Fruit fly (Drosophila melanogaster) whole organism, embryonic: ENCODE data around the gene CG43401.

Experiments used
- BEAF-32 ChIP-seq: fragments of 200-800 bp; sonication (Bioruptor generic); optimal IDR thresholded peaks from 3 replicates; lab custom pipeline; 2017; ENCODE audit warnings: missing biosample characterization, missing genetic modification characterization, mild to moderate bottlenecking, moderate library complexity, missing genetic modification reagents
- BtbVII ChIP-seq: fragments of 200-800 bp; sonication (Bioruptor generic); optimal IDR thresholded peaks from 3 replicates; lab custom pipeline; 2017; ENCODE audit warnings: missing biosample characterization, mild to moderate bottlenecking, missing genetic modification characterization
- CG10462 ChIP-seq: fragments of 200-800 bp; sonication (Bioruptor generic); optimal IDR thresholded peaks from 2 replicates; lab custom pipeline; 2016; ENCODE audit warnings: missing biosample characterization, missing genetic modification characterization
- CG11695 ChIP-seq: fragments of 200-800 bp; sonication (Bioruptor generic); IDR thresholded peaks from 3 replicates; pipeline ENCODE4 v1.3.6; 2022; ENCODE audit warnings: missing biosample characterization, missing genetic modification characterization
- CG12155 ChIP-seq: fragments of 200-800 bp; sonication (Bioruptor generic); optimal IDR thresholded peaks from 3 replicates; lab custom pipeline; 2016; ENCODE audit warnings: missing biosample characterization, missing genetic modification characterization
- CG12659 ChIP-seq: fragments of 200-800 bp; sonication (Bioruptor generic); optimal IDR thresholded peaks from 3 replicates; lab custom pipeline; 2017; ENCODE audit warnings: mild to moderate bottlenecking, missing biosample characterization, missing genetic modification reagents, missing genetic modification characterization
- CG13296 ChIP-seq: fragments of 200-800 bp; sonication (Bioruptor generic); optimal IDR thresholded peaks from 3 replicates; lab custom pipeline; 2018; ENCODE audit warnings: missing biosample characterization, mild to moderate bottlenecking, missing genetic modification characterization
- CG13424 ChIP-seq: fragments of 200-800 bp; sonication (Bioruptor generic); optimal IDR thresholded peaks from 2 replicates; lab custom pipeline; 2019; ENCODE audit warnings: missing biosample characterization, mild to moderate bottlenecking, missing genetic modification characterization, moderate library complexity
- CG14441 ChIP-seq: fragments of 200-800 bp; sonication (Bioruptor generic); IDR thresholded peaks from 2 replicates; pipeline ENCODE4 v1.3.6; 2022; ENCODE audit warnings: missing biosample characterization, missing genetic modification characterization
- CG1647 ChIP-seq: fragments of 200-800 bp; sonication (Bioruptor generic); optimal IDR thresholded peaks from 3 replicates; lab custom pipeline; 2016; ENCODE audit warnings: missing biosample characterization, missing genetic modification characterization
- CG16779 ChIP-seq: fragments of 200-800 bp; sonication (Bioruptor generic); IDR thresholded peaks from 2 replicates; pipeline ENCODE4 v1.3.6; 2022; ENCODE audit warnings: missing biosample characterization, missing genetic modification characterization
- CG17328 ChIP-seq: fragments of 200-800 bp; sonication (Bioruptor generic); IDR thresholded peaks from 2 replicates; pipeline ENCODE4 v1.3.6; 2022; ENCODE audit warnings: missing biosample characterization, missing genetic modification characterization
- CG17361 ChIP-seq: fragments of 200-800 bp; sonication (Bioruptor generic); IDR thresholded peaks from 3 replicates; pipeline ENCODE4 v1.3.6; 2022; ENCODE audit warnings: missing biosample characterization, missing genetic modification characterization
- CG18262 ChIP-seq: fragments of 200-800 bp; optimal IDR thresholded peaks from 3 replicates; lab custom pipeline; 2019; ENCODE audit warnings: missing biosample characterization, mild to moderate bottlenecking, missing genetic modification characterization, moderate library complexity
- CG2678 ChIP-seq: fragments of 200-800 bp; sonication (Bioruptor generic); optimal IDR thresholded peaks from 3 replicates; lab custom pipeline; 2019; ENCODE audit warnings: missing biosample characterization, mild to moderate bottlenecking, missing genetic modification characterization, moderate library complexity
- CG5180 ChIP-seq: fragments of 200-800 bp; sonication (Bioruptor generic); optimal IDR thresholded peaks from 3 replicates; lab custom pipeline; 2017; ENCODE audit warnings: missing biosample characterization, missing genetic modification characterization, mild to moderate bottlenecking, moderate library complexity, missing genetic modification reagents
- CG8359 ChIP-seq: fragments of 200-800 bp; sonication (Bioruptor generic); optimal IDR thresholded peaks from 2 replicates; lab custom pipeline; 2017; ENCODE audit warnings: missing biosample characterization, mild to moderate bottlenecking, missing genetic modification characterization, borderline replicate concordance
- CG9932 ChIP-seq: fragments of 200-800 bp; sonication (Bioruptor generic); IDR thresholded peaks from 2 replicates; pipeline ENCODE4 v1.3.6; 2022; ENCODE audit warnings: missing biosample characterization, missing genetic modification characterization
- D19A ChIP-seq: fragments of 200-800 bp; optimal IDR thresholded peaks from 3 replicates; lab custom pipeline; 2019; ENCODE audit warnings: missing biosample characterization, mild to moderate bottlenecking, missing genetic modification characterization, moderate library complexity
- D19B ChIP-seq: fragments of 200-800 bp; sonication (Bioruptor generic); optimal IDR thresholded peaks from 2 replicates; lab custom pipeline; 2017; ENCODE audit warnings: missing biosample characterization, mild to moderate bottlenecking, missing genetic modification characterization
- Doc2 ChIP-seq: fragments of 200-800 bp; sonication (Bioruptor generic); IDR thresholded peaks from 2 replicates; pipeline ENCODE4 v1.3.6; 2022; ENCODE audit warnings: missing biosample characterization, missing genetic modification characterization
- Dref ChIP-seq: fragments of 200-800 bp; sonication (Bioruptor generic); IDR thresholded peaks from 2 replicates; pipeline ENCODE4 v1.3.6; 2022; ENCODE audit warnings: missing biosample characterization, missing genetic modification characterization
- HLH54F ChIP-seq: fragments of 200-800 bp; sonication (Bioruptor generic); optimal IDR thresholded peaks from 3 replicates; lab custom pipeline; 2016; ENCODE audit warnings: missing biosample characterization, missing genetic modification characterization
- Hmr ChIP-seq: fragments of 200-800 bp; sonication (Bioruptor generic); optimal IDR thresholded peaks from 3 replicates; lab custom pipeline; 2017; ENCODE audit warnings: mild to moderate bottlenecking, missing biosample characterization, missing genetic modification reagents, missing genetic modification characterization
- Oli ChIP-seq: fragments of 200-800 bp; sonication (Bioruptor generic); optimal IDR thresholded peaks from 2 replicates; lab custom pipeline; 2018; ENCODE audit warnings: missing biosample characterization, mild to moderate bottlenecking, missing genetic modification characterization, moderate library complexity
- Optix ChIP-seq: fragments of 200-800 bp; sonication (Bioruptor generic); IDR thresholded peaks from 3 replicates; pipeline ENCODE4 v1.3.6; 2022; ENCODE audit warnings: missing biosample characterization, missing genetic modification characterization
- Sry-β ChIP-seq: fragments of 200-800 bp; sonication (Bioruptor generic); optimal IDR thresholded peaks from 2 replicates; lab custom pipeline; 2018; ENCODE audit warnings: missing biosample characterization, mild to moderate bottlenecking, missing genetic modification characterization, moderate library complexity
- Xbp1 ChIP-seq: fragments of 200-800 bp; sonication (Bioruptor generic); optimal IDR thresholded peaks from 3 replicates; lab custom pipeline; 2016; ENCODE audit warnings: missing biosample characterization, mild to moderate bottlenecking, missing genetic modification characterization
- ac ChIP-seq: fragments of 200-800 bp; sonication (Bioruptor generic); optimal IDR thresholded peaks from 3 replicates; lab custom pipeline; 2017; ENCODE audit warnings: missing biosample characterization, mild to moderate bottlenecking, missing genetic modification characterization
- al ChIP-seq: fragments of 200-800 bp; sonication (Bioruptor generic); IDR thresholded peaks from 2 replicates; pipeline ENCODE4 v1.3.6; 2022; ENCODE audit warnings: missing biosample characterization, missing genetic modification characterization
- bowl ChIP-seq: fragments of 200-800 bp; sonication (Bioruptor generic); IDR thresholded peaks from 2 replicates; pipeline ENCODE4 v1.3.6; 2022; ENCODE audit warnings: missing biosample characterization, missing genetic modification characterization
- bsh ChIP-seq, 2 experiments: fragments of 200-800 bp; sonication (Bioruptor generic); optimal IDR thresholded peaks; 2 replicates each; lab custom pipeline; 2017 to 2018; ENCODE audit warnings: mild to moderate bottlenecking in 2 of 2, missing biosample characterization in 2 of 2, missing genetic modification characterization in 2 of 2, moderate library complexity in 1 of 2
- caup ChIP-seq: fragments of 200-800 bp; sonication (Bioruptor generic); optimal IDR thresholded peaks from 3 replicates; lab custom pipeline; 2017; ENCODE audit warnings: missing biosample characterization, mild to moderate bottlenecking, missing genetic modification characterization, moderate library complexity; ENCODE audit not compliant: severe bottlenecking
- crc ChIP-seq: fragments of 200-800 bp; sonication (Bioruptor generic); optimal IDR thresholded peaks from 2 replicates; lab custom pipeline; 2016; ENCODE audit warnings: missing biosample characterization, missing genetic modification characterization
- dysf ChIP-seq: fragments of 200-800 bp; sonication (Bioruptor generic); IDR thresholded peaks from 3 replicates; pipeline ENCODE4 v1.3.6; 2022; ENCODE audit warnings: missing biosample characterization, missing genetic modification characterization
- fd102C ChIP-seq: fragments of 200-800 bp; sonication (Bioruptor generic); optimal IDR thresholded peaks from 2 replicates; lab custom pipeline; 2018; ENCODE audit warnings: missing biosample characterization, mild to moderate bottlenecking, missing genetic modification characterization, moderate library complexity
- fd64A ChIP-seq: fragments of 200-800 bp; sonication (Bioruptor generic); optimal IDR thresholded peaks from 3 replicates; lab custom pipeline; 2018; ENCODE audit warnings: missing biosample characterization, mild to moderate bottlenecking, missing genetic modification characterization
- fru ChIP-seq: fragments of >200 bp; optimal IDR thresholded peaks from 2 replicates; lab custom pipeline; 2017
- gcm ChIP-seq: fragments of 200-800 bp; sonication (Bioruptor generic); optimal IDR thresholded peaks from 2 replicates; lab custom pipeline; 2019; ENCODE audit warnings: missing biosample characterization, mild to moderate bottlenecking, missing genetic modification characterization, moderate library complexity
- her ChIP-seq: fragments of 200-800 bp; sonication (Bioruptor generic); optimal IDR thresholded peaks from 2 replicates; lab custom pipeline; 2016; ENCODE audit warnings: missing biosample characterization, missing genetic modification characterization
- hkb ChIP-seq, 2 experiments: fragments of 200-800 bp in 1 of 2; fragments of >200 bp in 1 of 2; sonication (Bioruptor generic) in 1 of 2; IDR thresholded peaks in 1 of 2; optimal IDR thresholded peaks in 1 of 2; 2 replicates each; pipeline versions ENCODE4 v1.3.6 to Lab custom; 2017 to 2022; ENCODE audit warnings: missing biosample characterization in 1 of 2, missing genetic modification characterization in 1 of 2
- kay ChIP-seq: fragments of 200-800 bp; sonication (Bioruptor generic); optimal IDR thresholded peaks from 2 replicates; lab custom pipeline; 2016; ENCODE audit warnings: missing biosample characterization, missing genetic modification characterization
- lmd ChIP-seq: fragments of 200-800 bp; sonication (Bioruptor generic); IDR thresholded peaks from 2 replicates; pipeline ENCODE4 v1.3.6; 2022; ENCODE audit warnings: missing biosample characterization, missing genetic modification characterization
- mam ChIP-seq: fragments of 200-800 bp; sonication (Bioruptor generic); optimal IDR thresholded peaks from 3 replicates; lab custom pipeline; 2016; ENCODE audit warnings: missing biosample characterization, missing genetic modification characterization
- nerfin-2 ChIP-seq: fragments of 200-800 bp; sonication (Bioruptor generic); IDR thresholded peaks from 2 replicates; pipeline ENCODE4 v1.3.6; 2022; ENCODE audit warnings: missing biosample characterization, missing genetic modification characterization; ENCODE audit not compliant: partially characterized antibody
- prd ChIP-seq, 3 experiments: fragments of >200 bp in 2 of 3; fragments of 200-800 bp in 1 of 3; sonication (Bioruptor generic) in 1 of 3; optimal IDR thresholded peaks in 2 of 3; IDR thresholded peaks in 1 of 3; 2 replicates in 2 of 3; 3 replicates in 1 of 3; pipeline versions ENCODE4 v1.3.6 to Lab custom; 2017 to 2022; ENCODE audit warnings: missing biosample characterization in 1 of 3, missing genetic modification characterization in 1 of 3
- shn ChIP-seq: fragments of 200-800 bp; sonication (Bioruptor generic); optimal IDR thresholded peaks from 3 replicates; lab custom pipeline; 2016; ENCODE audit warnings: missing biosample characterization, missing genetic modification characterization
- tap ChIP-seq: fragments of 200-800 bp; optimal IDR thresholded peaks from 3 replicates; lab custom pipeline; 2019; ENCODE audit warnings: missing biosample characterization, mild to moderate bottlenecking, missing genetic modification characterization, moderate library complexity
- tio ChIP-seq: fragments of 200-800 bp; sonication (Bioruptor generic); optimal IDR thresholded peaks from 2 replicates; lab custom pipeline; 2017; ENCODE audit warnings: missing biosample characterization, missing genetic modification characterization, inconsistent platforms

The CG43401 gene

dm6 chr2L:1422725-1423124 is 5.5 kb upstream of the CG43401 start (continued):
- TF ChIP-seq prd (optimal IDR thresholded peaks at IDR 0.05; lab: Kevin White, UChicago) (no peak), prd (GFP tag; IDR thresholded peaks at IDR 0.05; lab: Robert Waterston, UW) (peak; percentile 88), dysf (GFP tag; lab: Robert Waterston, UW) (peak; percentile 76), CG9932 (0 out of 2 replicates have a peak, but pooled peaks have one; percentile 14), tio (GFP tag; lab: Kevin White, UChicago) (peak; percentile 67), tap (peak; percentile 65), Oli (peak; percentile 87), fd102C (GFP tag; lab: Kevin White, UChicago) (peak; percentile 80), CG17328 (GFP tag; lab: Robert Waterston, UW) (peak; percentile 82), fru (lab: Kevin White, UChicago) (no peak), kay (no peak), CG1647 (peak; percentile 89), hkb (optimal IDR thresholded peaks at IDR 0.05; lab: Kevin White, UChicago) (no peak), hkb (GFP tag; IDR thresholded peaks at IDR 0.05; lab: Robert Waterston, UW) (peak; percentile 85), gcm (GFP tag; lab: Kevin White, UChicago) (peak; percentile 69), Hmr (GFP tag; lab: Kevin White, UChicago) (peak; percentile 52), CG2678 (tag; lab: Kevin White, UChicago) (peak; percentile 76), crc (peak; percentile 64), ac (GFP tag; lab: Kevin White, UChicago) (peak; percentile 80), fd64A (GFP tag; lab: Kevin White, UChicago) (peak; percentile 68), caup (GFP tag; lab: Kevin White, UChicago) (peak; percentile 62), shn (peak; percentile 64), Doc2 (GFP tag; lab: Robert Waterston, UW) (no peak), al (GFP tag; lab: Robert Waterston, UW) (no peak), mam (GFP tag; lab: Kevin White, UChicago) (peak; percentile 17), CG16779 (GFP tag; lab: Robert Waterston, UW) (0 out of 2 replicates have a peak, but pooled peaks have one; percentile 39), bsh (GFP tag; optimal IDR thresholded peaks at IDR 0.05; lab: Kevin White, UChicago) (peak; percentile 5 to 92), lmd (GFP tag; lab: Robert Waterston, UW) (peak; percentile 72), Sry-β (GFP tag; lab: Kevin White, UChicago) (peak; percentile 9), nerfin-2 (no peak), BtbVII (GFP tag; lab: Kevin White, UChicago) (peak; percentile 43), CG12155 (GFP tag; lab: Kevin White, UChicago) (peak; percentile 76), CG5180 (GFP tag; lab: Kevin White, UChicago) (peak; percentile 57), Dref (GFP tag; lab: Robert Waterston, UW) (no peak), D19A (tag; lab: Kevin White, UChicago) (peak; percentile 84), CG12659 (peak; percentile 47), her (GFP tag; lab: Kevin White, UChicago) (peak; percentile 80), bowl (GFP tag; lab: Robert Waterston, UW) (no peak), CG14441 (GFP tag; lab: Robert Waterston, UW) (0 out of 2 replicates have a peak, but pooled peaks have one; percentile 33), CG10462 (GFP tag; lab: Kevin White, UChicago) (peak; percentile 67), D19B (GFP tag; lab: Kevin White, UChicago) (peak; percentile 7), CG11695 (GFP tag; lab: Robert Waterston, UW) (peak; percentile 61; the same call in 2 of the 3 replicates), CG18262 (tag; lab: Kevin White, UChicago) (peak; percentile 87), HLH54F (GFP tag; lab: Kevin White, UChicago) (peak; percentile 76), BEAF-32 (GFP tag; lab: Kevin White, UChicago) (no peak), CG8359 (GFP tag; lab: Kevin White, UChicago) (peak; percentile 69), CG13424 (tag; lab: Kevin White, UChicago) (peak; percentile 68), Xbp1 (peak; percentile 84), CG17361 (GFP tag; lab: Robert Waterston, UW) (peak; percentile 80), Optix (GFP tag; lab: Robert Waterston, UW) (peak; percentile 74; the same call in 2 of the 3 replicates), CG13296 (GFP tag; lab: Kevin White, UChicago) (no peak)
